Worm (Caenorhabditis elegans): ENCODE measurements around the gene atf-8.

DNA sequence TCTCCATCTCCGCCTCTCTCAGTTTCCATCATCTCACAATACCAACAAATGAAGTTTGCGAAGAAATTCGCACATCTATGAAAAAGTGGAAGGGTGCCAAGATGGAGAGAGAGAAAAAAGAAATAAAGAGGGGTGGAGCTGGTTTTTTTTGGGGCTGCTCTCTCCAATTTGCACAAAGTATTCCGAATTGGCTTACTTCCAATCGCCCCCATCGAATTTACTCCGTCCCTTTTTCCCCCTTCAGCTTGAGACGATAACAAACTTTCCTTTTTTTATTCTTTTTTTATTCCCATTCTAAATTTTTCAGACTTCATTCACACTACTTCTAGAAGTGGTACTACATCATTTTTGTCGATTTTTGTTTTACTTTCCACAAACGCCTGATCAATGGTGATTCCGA, 25.7 kb downstream of the atf-8 start, which contains the start of gene exp-2:
- no peak for TF ChIP-seq pha-4 (tag; optimal IDR thresholded peaks at IDR 0.05)
- no peak for TF ChIP-seq elt-2 (tag; optimal IDR thresholded peaks at IDR 0.05)
- TF ChIP-seq lin-11 (tag; optimal IDR thresholded peaks at IDR 0.05) = no peak
